Worm (Caenorhabditis elegans): ENCODE measurements around the gene clec-265.
A peak's percentile ranks its signal among the peaks of the same experiment; 100 is the strongest.

Gene clec-265

DNA sequence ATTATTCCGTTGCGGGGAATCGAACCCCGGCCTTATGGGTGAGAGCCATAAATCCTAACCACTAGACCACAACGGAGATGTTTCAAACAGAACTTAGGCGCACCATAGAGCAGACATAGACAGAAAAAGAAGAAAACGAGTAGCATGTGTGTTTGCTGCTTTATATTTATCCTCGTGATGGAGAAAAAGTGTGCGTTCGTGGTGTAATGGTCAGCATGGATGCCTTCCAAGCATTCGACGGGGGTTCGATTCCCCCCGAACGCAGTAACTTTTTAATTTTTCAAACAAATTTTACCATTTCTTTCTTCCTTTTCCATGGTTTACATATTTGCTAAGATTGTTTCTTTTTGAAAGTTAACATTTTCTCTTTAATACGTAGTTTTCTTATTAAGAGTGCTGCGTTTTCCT is 4.4 kb downstream of the clec-265 start (continued):
- TF ChIP-seq hpl-2 (GFP tag; optimal IDR thresholded peaks at IDR 0.05): peak; percentile 80
- no peak for TF ChIP-seq hlh-4 (tag; optimal IDR thresholded peaks at IDR 0.05)
- peak; percentile 92 for TF ChIP-seq egl-13 (tag; optimal IDR thresholded peaks at IDR 0.05)
- peak; percentile 91 for TF ChIP-seq xbp-1 (tag; optimal IDR thresholded peaks at IDR 0.05)
- TF ChIP-seq nhr-71 (tag; optimal IDR thresholded peaks at IDR 0.05): peak; percentile 95
- TF ChIP-seq lin-15B (tag; optimal IDR thresholded peaks at IDR 0.05): no peak
- peak; percentile 83 for TF ChIP-seq grh-1 (GFP tag; IDR thresholded peaks at IDR 0.05)

ce11 chrX:3040021-3040420 is 8.4 kb downstream of the clec-265 start:
- TF ChIP-seq ces-1 (GFP tag; optimal IDR thresholded peaks at IDR 0.05): peak; percentile 15
- no peak for TF ChIP-seq sptf-1 (tag; optimal IDR thresholded peaks at IDR 0.05)
- no peak for TF ChIP-seq nhr-90 (tag; optimal IDR thresholded peaks at IDR 0.05; ENCODE audit: poor library complexity)
- peak; percentile 20 for TF ChIP-seq lin-14 (GFP tag; optimal IDR thresholded peaks at IDR 0.05)

- TF ChIP-seq unc-62 (GFP tag; optimal IDR thresholded peaks at IDR 0.05) (no peak), elt-2 (tag; optimal IDR thresholded peaks at IDR 0.05) (no peak), fos-1 (tag; optimal IDR thresholded peaks at IDR 0.05) (no peak), rnt-1 (tag; optimal IDR thresholded peaks at IDR 0.05) (peak; percentile 6), swsn-7 (tag; optimal IDR thresholded peaks at IDR 0.05) (no peak), F16B12.6 (tag; optimal IDR thresholded peaks at IDR 0.05) (no peak), efl-1 (optimal IDR thresholded peaks at IDR 0.05) (no peak), efl-1 (GFP tag; optimal IDR thresholded peaks at IDR 0.05 in 1 of 2) (peak in 1 of 2 experiments; percentile 72), isw-1 (GFP tag; IDR thresholded peaks at IDR 0.05) (no peak), fkh-8 (tag; optimal IDR thresholded peaks at IDR 0.05) (no peak), lsy-2 (tag; optimal IDR thresholded peaks at IDR 0.05) (no peak), ztf-11 (tag; optimal IDR thresholded peaks at IDR 0.05) (no peak), lin-14 (GFP tag; optimal IDR thresholded peaks at IDR 0.05) (peak; percentile 62), skn-1 (tag; optimal IDR thresholded peaks at IDR 0.05) (no peak), snpc-4 (tag; optimal IDR thresholded peaks at IDR 0.05) (no peak), xbp-1 (tag; optimal IDR thresholded peaks at IDR 0.05) (no peak), blmp-1 (tag; optimal IDR thresholded peaks at IDR 0.05) (no peak), unc-130 (tag; optimal IDR thresholded peaks at IDR 0.05) (no peak), mef-2 (tag; optimal IDR thresholded peaks at IDR 0.05) (no peak), C34B4.2 (tag; optimal IDR thresholded peaks at IDR 0.05) (no peak), hlh-4 (tag; optimal IDR thresholded peaks at IDR 0.05) (no peak), ztf-4 (tag; optimal IDR thresholded peaks at IDR 0.05) (no peak), unc-98 (GFP tag; IDR thresholded peaks at IDR 0.05) (no peak), aha-1 (tag; optimal IDR thresholded peaks at IDR 0.05) (no peak), dpl-1 (GFP tag; optimal IDR thresholded peaks at IDR 0.05) (no peak), grh-1 (GFP tag; IDR thresholded peaks at IDR 0.05) (no peak), aly-2 (tag; optimal IDR thresholded peaks at IDR 0.05) (no peak), efl-3 (GFP tag; optimal IDR thresholded peaks at IDR 0.05) (no peak)
Observed at ce11 chrX:3040609-3041008, 9.0 kb downstream of the clec-265 start.

- TF ChIP-seq lin-15B (tag; optimal IDR thresholded peaks at IDR 0.05): no peak
- TF ChIP-seq zip-4 (GFP tag; optimal IDR thresholded peaks at IDR 0.05): no peak
- no peak for TF ChIP-seq hlh-4 (tag; optimal IDR thresholded peaks at IDR 0.05)
- TF ChIP-seq lin-39 (tag; optimal IDR thresholded peaks at IDR 0.05): no peak
- no peak for TF ChIP-seq ceh-82 (tag; optimal IDR thresholded peaks at IDR 0.05)
- TF ChIP-seq nhr-76 (tag; optimal IDR thresholded peaks at IDR 0.05): no peak
- no peak for TF ChIP-seq nhr-84 (tag; optimal IDR thresholded peaks at IDR 0.05)
- TF ChIP-seq sptf-1 (tag; optimal IDR thresholded peaks at IDR 0.05): no peak
- TF ChIP-seq alr-1 (tag; optimal IDR thresholded peaks at IDR 0.05; ENCODE audit: borderline replicate concordance): no peak
Observed at ce11 chrX:3045466-3045865, 13.9 kb downstream of the clec-265 start, which contains the start of gene cnnm-3. Gene cnnm-3 (minus strand): TSS chrX:3045847.
